Worm (Caenorhabditis elegans) whole organism, young adult: Measurements from ENCODE around the gene meg-3.

ENCODE experiments used
- D2030.7 ChIP-seq: fragments of 200-800 bp; sonication (Bioruptor generic); IDR thresholded peaks from 2 replicates; pipeline ENCODE4 v1.3.6; 2022; ENCODE audit warnings: missing genetic modification reagents, missing genetic modification characterization, missing compliant biosample characterization
- F33H1.4 ChIP-seq: fragments of 200-800 bp; sonication (Bioruptor generic); IDR thresholded peaks from 2 replicates; pipeline ENCODE4 v1.3.6; 2022; ENCODE audit warnings: missing genetic modification reagents, missing genetic modification characterization, missing compliant biosample characterization
- K11D2.4 ChIP-seq: fragments of 200-800 bp; sonication (Bioruptor generic); IDR thresholded peaks from 2 replicates; pipeline ENCODE4 v1.3.6; 2022; ENCODE audit warnings: missing genetic modification reagents, missing genetic modification characterization, missing compliant biosample characterization
- T26A5.8 ChIP-seq: sonication (generic microtip); optimal IDR thresholded peaks from 2 replicates; lab custom pipeline; 2016; ENCODE audit warnings: missing genetic modification characterization, missing compliant biosample characterization
- Y53F4B.3 ChIP-seq: fragments of 200-800 bp; sonication (Bioruptor generic); IDR thresholded peaks from 2 replicates; pipeline ENCODE4 v1.3.6; 2022; ENCODE audit warnings: missing genetic modification reagents, missing genetic modification characterization, missing compliant biosample characterization
- akir-1 ChIP-seq: fragments of 200-800 bp; sonication (Bioruptor generic); optimal IDR thresholded peaks from 2 replicates; lab custom pipeline; 2018; ENCODE audit warnings: mild to moderate bottlenecking, missing genetic modification characterization, moderate library complexity, missing compliant biosample characterization
- ama-1 ChIP-seq, 3 experiments: fragments of 150-350 bp in 1 of 3; sonication (generic microtip) in 2 of 3; optimal IDR thresholded peaks; 2 replicates each; lab custom pipeline; 2014 to 2018; ENCODE audit warnings: missing biosample characterization in 2 of 3, missing genetic modification characterization in 2 of 3, missing genetic modification reagents in 2 of 3
- atf-7 ChIP-seq: sonication (generic microtip); optimal IDR thresholded peaks from 2 replicates; lab custom pipeline; 2017; ENCODE audit warnings: mild to moderate bottlenecking, missing genetic modification characterization, missing compliant biosample characterization
- ccch-3 ChIP-seq: fragments of 200-800 bp; sonication (Bioruptor generic); optimal IDR thresholded peaks from 2 replicates; lab custom pipeline; 2018; ENCODE audit warnings: mild to moderate bottlenecking, missing genetic modification characterization, missing compliant biosample characterization
- die-1 ChIP-seq: sonication (generic microtip); optimal IDR thresholded peaks from 2 replicates; lab custom pipeline; 2016; ENCODE audit warnings: missing genotype, mild to moderate bottlenecking, missing genetic modification characterization, missing compliant biosample characterization
- dox-1 ChIP-seq: fragments of 200-800 bp; sonication (Bioruptor generic); IDR thresholded peaks from 2 replicates; pipeline ENCODE4 v1.3.6; 2022; ENCODE audit warnings: missing genetic modification reagents, missing genetic modification characterization, missing compliant biosample characterization
- dpl-1 ChIP-seq: fragments of 150-350 bp; optimal IDR thresholded peaks from 2 replicates; lab custom pipeline; 2014; ENCODE audit warnings: missing biosample characterization, missing genetic modification reagents, missing genetic modification characterization
- efl-1 ChIP-seq: fragments of 150-350 bp; optimal IDR thresholded peaks from 2 replicates; lab custom pipeline; 2014; ENCODE audit warnings: missing biosample characterization, missing genetic modification reagents, missing genetic modification characterization
- egrh-3 ChIP-seq: fragments of 200-800 bp; sonication (Bioruptor generic); IDR thresholded peaks from 2 replicates; pipeline ENCODE4 v1.3.6; 2022; ENCODE audit warnings: missing genetic modification reagents, missing genetic modification characterization, missing compliant biosample characterization
- gei-17 ChIP-seq: fragments of 200-800 bp; sonication (Bioruptor generic); optimal IDR thresholded peaks from 2 replicates; lab custom pipeline; 2018; ENCODE audit warnings: mild to moderate bottlenecking, missing genetic modification characterization, missing compliant biosample characterization
- hmg-1.2 ChIP-seq: fragments of 200-800 bp; sonication (Bioruptor generic); IDR thresholded peaks from 2 replicates; pipeline ENCODE4 v1.3.6; 2022; ENCODE audit warnings: missing genetic modification reagents, missing genetic modification characterization, missing compliant biosample characterization
- hrde-1 ChIP-seq: sonication (generic microtip); optimal IDR thresholded peaks from 2 replicates; lab custom pipeline; 2016; ENCODE audit warnings: missing genetic modification characterization, mild to moderate bottlenecking, missing compliant biosample characterization, moderate library complexity, missing genotype, missing genetic modification reagents, borderline replicate concordance
- lin-26 ChIP-seq: fragments of 200-800 bp; sonication (Bioruptor generic); IDR thresholded peaks from 2 replicates; pipeline ENCODE4 v1.3.6; 2022; ENCODE audit warnings: missing genetic modification reagents, missing genetic modification characterization, missing compliant biosample characterization
- lin-35 ChIP-seq, 3 experiments: fragments of 150-350 bp in 2 of 3; sonication (generic microtip) in 1 of 3; optimal IDR thresholded peaks; 2 replicates each; lab custom pipeline; 2014 to 2018; ENCODE audit warnings: missing biosample characterization in 3 of 3, missing genetic modification characterization in 3 of 3, missing genetic modification reagents in 3 of 3
- lin-54 ChIP-seq: fragments of 200-800 bp; sonication (Bioruptor generic); optimal IDR thresholded peaks from 2 replicates; lab custom pipeline; 2018; ENCODE audit warnings: mild to moderate bottlenecking, missing genetic modification characterization, missing compliant biosample characterization
- madf-10 ChIP-seq: sonication (generic microtip); optimal IDR thresholded peaks from 2 replicates; lab custom pipeline; 2016; ENCODE audit warnings: mild to moderate bottlenecking, missing genetic modification characterization, missing compliant biosample characterization
- nfya-1 ChIP-seq: sonication (generic microtip); optimal IDR thresholded peaks from 2 replicates; lab custom pipeline; 2017; ENCODE audit warnings: antibody characterized with exemption, missing compliant biosample characterization, missing genetic modification characterization, borderline replicate concordance; ENCODE audit not compliant: insufficient read depth
- nfya-2 ChIP-seq: fragments of 200-800 bp; sonication (Bioruptor generic); IDR thresholded peaks from 2 replicates; pipeline ENCODE4 v1.3.6; 2022; ENCODE audit warnings: missing genetic modification reagents, missing genetic modification characterization, missing compliant biosample characterization
- nhr-120 ChIP-seq: fragments of 200-800 bp; sonication (Bioruptor generic); IDR thresholded peaks from 2 replicates; pipeline ENCODE4 v1.3.6; 2022; ENCODE audit warnings: missing genetic modification characterization, missing compliant biosample characterization
- nhr-27 ChIP-seq: fragments of 200-800 bp; sonication (Bioruptor generic); optimal IDR thresholded peaks from 2 replicates; lab custom pipeline; 2018; ENCODE audit warnings: mild to moderate bottlenecking, missing genetic modification characterization, moderate library complexity, missing compliant biosample characterization
- pha-4 ChIP-seq: fragments of 150-350 bp; sonication (generic microtip); optimal IDR thresholded peaks from 2 replicates; lab custom pipeline; 2014; ENCODE audit warnings: missing biosample characterization, missing genetic modification reagents, missing genetic modification characterization
- rec-8 ChIP-seq, 2 experiments: sonication (generic microtip); optimal IDR thresholded peaks; 2 replicates each; lab custom pipeline; 2016; ENCODE audit warnings: mild to moderate bottlenecking in 2 of 2, missing genetic modification characterization in 2 of 2, missing genetic modification reagents in 2 of 2, missing genotype in 2 of 2, missing biosample characterization in 1 of 2, missing compliant biosample characterization in 1 of 2, moderate library complexity in 1 of 2
- snpc-4 ChIP-seq, 5 experiments: fragments of 150-350 bp in 1 of 5; sonication (generic microtip) in 4 of 5; optimal IDR thresholded peaks; 2 replicates each; lab custom pipeline; 2014 to 2018; ENCODE audit warnings: missing genetic modification characterization in 5 of 5, missing biosample characterization in 3 of 5, antibody characterized with exemption in 2 of 5, mild to moderate bottlenecking in 2 of 5, missing compliant biosample characterization in 2 of 5, missing genotype in 2 of 5, moderate library complexity in 2 of 5, missing genetic modification reagents in 1 of 5
- tbp1 ChIP-seq: fragments of 200-800 bp; sonication (Bioruptor generic); optimal IDR thresholded peaks from 2 replicates; lab custom pipeline; 2018; ENCODE audit warnings: mild to moderate bottlenecking, missing genetic modification characterization, missing compliant biosample characterization
- ztf-22 ChIP-seq: fragments of 200-800 bp; sonication (Bioruptor generic); optimal IDR thresholded peaks from 2 replicates; lab custom pipeline; 2018; ENCODE audit warnings: mild to moderate bottlenecking, missing genetic modification characterization, moderate library complexity, missing compliant biosample characterization
- ztf-26 ChIP-seq: sonication (generic microtip); optimal IDR thresholded peaks from 2 replicates; lab custom pipeline; 2017; ENCODE audit warnings: missing genetic modification characterization, missing compliant biosample characterization

Gene meg-3

ce11 chrX:1989576-1989975 lies at the start of gene meg-3:
meg-3 (minus strand) TSS chrX:1989607.
- TF ChIP-seq dox-1 (peak; percentile 48; the same call in 1 of the 2 replicates), madf-10 (tag; lab: Kevin White, UChicago) (no peak), D2030.7 (0 out of 2 replicates have a peak, but pooled peaks have one; percentile 17), gei-17 (GFP tag; lab: Kevin White, UChicago) (peak; percentile 58), hmg-1.2 (GFP tag; lab: Robert Waterston, UW) (peak; percentile 79), lin-54 (no peak), efl-1 (GFP tag; lab: Kevin White, UChicago) (peak; percentile 2)

ce11 chrX:2035172-2035571 lies 45.8 kb upstream of the meg-3 start, which contains the start of gene ergi-1:
ergi-1 (minus strand) TSS chrX:2035272.
- TF ChIP-seq lin-54 (no peak), K11D2.4 (no peak), tbp1 (no peak), hmg-1.2 (GFP tag; lab: Robert Waterston, UW) (no peak), egrh-3 (GFP tag; lab: Robert Waterston, UW) (no peak), akir-1 (GFP tag; lab: Kevin White, UChicago) (no peak), madf-10 (tag; lab: Kevin White, UChicago) (no peak), snpc-4 (GFP tag; optimal IDR thresholded peaks at IDR 0.05; lab: Kevin White, UChicago) (no peak), snpc-4 (tag; optimal IDR thresholded peaks at IDR 0.05; lab: Kevin White, UChicago) (no peak), ccch-3 (GFP tag; lab: Kevin White, UChicago) (no peak), ztf-26 (tag; lab: Kevin White, UChicago) (no peak), rec-8 (tag; optimal IDR thresholded peaks at IDR 0.05; lab: Kevin White, UChicago) (no peak), nfya-2 (no peak), dpl-1 (GFP tag; lab: Kevin White, UChicago) (no peak)

DNA sequence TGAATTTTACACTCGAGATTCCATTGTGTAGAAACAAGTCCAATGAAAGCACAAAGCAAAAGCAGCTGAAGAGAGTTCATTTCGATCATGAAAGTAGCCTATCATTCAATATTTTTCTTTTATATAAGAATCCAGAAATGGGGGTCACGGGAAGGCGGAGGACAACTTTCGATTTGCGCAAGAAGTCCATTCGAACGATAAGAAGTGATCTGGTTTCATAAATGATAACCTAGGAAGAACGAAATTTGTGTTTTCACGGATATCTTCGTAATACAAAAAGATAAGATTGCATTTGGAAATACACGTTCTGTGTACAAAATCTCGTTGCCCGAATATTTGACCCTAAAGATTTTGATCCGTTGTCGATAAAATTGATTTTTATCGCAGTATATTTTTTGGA lies 42.0 kb upstream of the meg-3 start, which contains the start of gene Y102A11A.5:
Gene Y102A11A.5 (minus strand): TSS at position 175 of the 400 bp plus-strand sequence.
- TF ChIP-seq nhr-120 (GFP tag; lab: Robert Waterston, UW) (no peak), nfya-1 (tag; lab: Kevin White, UChicago) (no peak), T26A5.8 (no peak), die-1 (tag; lab: Kevin White, UChicago) (no peak), snpc-4 (GFP tag; optimal IDR thresholded peaks at IDR 0.05; lab: Kevin White, UChicago) (no peak), snpc-4 (tag; optimal IDR thresholded peaks at IDR 0.05; lab: Kevin White, UChicago) (no peak), hrde-1 (tag; lab: Kevin White, UChicago) (no peak), nhr-27 (no peak), atf-7 (tag; lab: Kevin White, UChicago) (no peak), Y53F4B.3 (GFP tag; lab: Robert Waterston, UW) (no peak)

DNA sequence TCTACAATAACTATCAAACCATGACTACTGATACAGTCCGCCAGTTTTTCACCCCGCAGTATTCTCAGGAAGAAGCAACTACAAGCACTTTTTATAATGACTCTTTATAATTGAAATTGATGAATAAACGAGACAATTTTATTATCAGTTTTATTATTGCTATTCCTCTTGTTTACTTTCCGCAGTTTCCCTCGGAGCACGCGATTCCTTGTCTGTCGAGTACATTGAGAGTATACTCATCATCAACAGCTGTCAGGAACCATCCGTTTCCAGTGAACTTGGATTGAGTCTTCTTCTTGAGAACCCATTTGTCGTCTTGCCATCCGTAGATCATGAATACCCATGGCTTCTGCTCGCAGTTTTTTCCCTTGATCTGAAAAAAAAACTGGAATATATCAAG lies 41.5 kb upstream of the meg-3 start:
- no peak for TF ChIP-seq lin-26 (GFP tag; lab: Robert Waterston, UW)
- TF ChIP-seq pha-4 (tag; lab: Kevin White, UChicago) = no peak
- TF ChIP-seq ama-1 (optimal IDR thresholded peaks at IDR 0.05; lab: Kevin White, UChicago) = no peak
- no peak for TF ChIP-seq ama-1 (GFP tag; optimal IDR thresholded peaks at IDR 0.05; lab: Kevin White, UChicago)
- no peak for TF ChIP-seq ztf-22 (GFP tag; lab: Kevin White, UChicago)
- TF ChIP-seq F33H1.4 = no peak
- no peak for TF ChIP-seq lin-35 (GFP tag; optimal IDR thresholded peaks at IDR 0.05; lab: Kevin White, UChicago)
